Worm (Caenorhabditis elegans) whole organism, L4/young adult: Measurements from ENCODE around the gene C44H9.5.

ENCODE experiments used
- W03F9.2 ChIP-seq: fragments of 150-350 bp; optimal IDR thresholded peaks from 2 replicates; lab custom pipeline; 2014; ENCODE audit warnings: missing biosample characterization, missing genetic modification characterization
- dao-5 ChIP-seq: sonication (generic microtip); optimal IDR thresholded peaks from 2 replicates; lab custom pipeline; 2016; ENCODE audit warnings: missing genotype, missing genetic modification characterization, moderate library complexity, missing compliant biosample characterization
- him-1 ChIP-seq: sonication (generic microtip); optimal IDR thresholded peaks from 2 replicates; lab custom pipeline; 2016; ENCODE audit warnings: missing genotype, missing genetic modification reagents, missing genetic modification characterization, missing compliant biosample characterization

ce11 chrV:12867997-12868396 is 18.3 kb upstream of the C44H9.5 start, which contains the start of gene nspg-1:
- no peak for TF ChIP-seq dao-5 (tag; lab: Kevin White, UChicago)
- no peak for TF ChIP-seq him-1
- no peak for TF ChIP-seq W03F9.2 (tag; lab: Kevin White, UChicago)
